Worm (Caenorhabditis elegans) whole organism, L4 larva: Measurements from ENCODE around the gene epi-1.

Source experiments
- F10B5.3 ChIP-seq: sonication (generic microtip); optimal IDR thresholded peaks from 2 replicates; lab custom pipeline; 2016; ENCODE audit warnings: mild to moderate bottlenecking, missing genetic modification characterization, missing compliant biosample characterization
- F26F4.8 ChIP-seq: fragments of 200-800 bp; sonication (Bioruptor generic); conservative IDR thresholded peaks from 2 replicates; pipeline ENCODE4 v1.3.6; 2022; ENCODE audit warnings: missing genetic modification characterization, missing compliant biosample characterization
- F44E2.7 ChIP-seq: fragments of 200-800 bp; sonication (Bioruptor generic); IDR thresholded peaks from 2 replicates; pipeline ENCODE4 v2.1.2; 2022; ENCODE audit warnings: missing genetic modification characterization, missing compliant biosample characterization
- R02D3.7 ChIP-seq: fragments of 150-350 bp; sonication (generic microtip); optimal IDR thresholded peaks from 3 replicates; lab custom pipeline; 2014; ENCODE audit warnings: missing biosample characterization, missing genetic modification characterization
- Y105C5A.15 ChIP-seq: fragments of 200-800 bp; sonication (Bioruptor generic); IDR thresholded peaks from 2 replicates; pipeline ENCODE4 v1.3.6; 2022; ENCODE audit warnings: missing genetic modification characterization, missing compliant biosample characterization
- ZK337.2 ChIP-seq: fragments of 200-800 bp; sonication (Bioruptor generic); IDR thresholded peaks from 2 replicates; pipeline ENCODE4 v1.3.6; 2022; ENCODE audit warnings: missing genetic modification reagents, missing genetic modification characterization, missing compliant biosample characterization
- aha-1 ChIP-seq: fragments of 150-350 bp; peaks from one replicate; lab custom pipeline; 2014; ENCODE audit warnings: missing biosample characterization, missing genetic modification characterization
- attf-4 ChIP-seq: sonication (generic microtip); optimal IDR thresholded peaks from 3 replicates; lab custom pipeline; 2017; ENCODE audit warnings: missing biosample characterization, missing genetic modification characterization
- ceh-20 ChIP-seq: fragments of 200-800 bp; sonication (Bioruptor generic); IDR thresholded peaks from 2 replicates; pipeline ENCODE4 v1.3.6; 2022; ENCODE audit warnings: missing genetic modification reagents, missing genetic modification characterization, missing compliant biosample characterization
- ceh-28 ChIP-seq: fragments of 150-350 bp; optimal IDR thresholded peaks from 2 replicates; lab custom pipeline; 2014; ENCODE audit warnings: missing biosample characterization, missing genetic modification reagents, missing genetic modification characterization
- ceh-32 ChIP-seq: sonication (generic microtip); optimal IDR thresholded peaks from 2 replicates; lab custom pipeline; 2016; ENCODE audit warnings: mild to moderate bottlenecking, missing genetic modification characterization, missing compliant biosample characterization; ENCODE audit not compliant: poor library complexity
- cey-2 ChIP-seq: sonication (generic microtip); optimal IDR thresholded peaks from 3 replicates; lab custom pipeline; 2017; ENCODE audit warnings: missing genetic modification characterization, mild to moderate bottlenecking, missing compliant biosample characterization, antibody characterized with exemption, borderline replicate concordance; ENCODE audit not compliant: insufficient read depth
- daf-16 ChIP-seq, 3 experiments: sonication (generic microtip); optimal IDR thresholded peaks; 2 replicates each; lab custom pipeline; 2016 to 2017; ENCODE audit warnings: missing genetic modification characterization in 3 of 3, missing genetic modification reagents in 3 of 3, mild to moderate bottlenecking in 2 of 3, missing compliant biosample characterization in 2 of 3, missing biosample characterization in 1 of 3, moderate library complexity in 1 of 3
- daf-19 ChIP-seq: fragments of 200-800 bp; sonication (Bioruptor generic); conservative IDR thresholded peaks from 2 replicates; pipeline ENCODE4 v1.3.6; 2022; ENCODE audit warnings: missing genetic modification characterization, missing compliant biosample characterization
- dmd-6 ChIP-seq: fragments of 200-800 bp; sonication (Bioruptor generic); IDR thresholded peaks from 2 replicates; pipeline ENCODE4 v1.3.6; 2022; ENCODE audit warnings: missing genetic modification reagents, missing genetic modification characterization, missing compliant biosample characterization
- dpl-1 ChIP-seq: fragments of 150-350 bp; optimal IDR thresholded peaks from 2 replicates; lab custom pipeline; 2014; ENCODE audit warnings: missing biosample characterization, missing genetic modification reagents, missing genetic modification characterization
- dve-1 ChIP-seq: sonication (generic microtip); optimal IDR thresholded peaks from 2 replicates; lab custom pipeline; 2017; ENCODE audit warnings: antibody characterized with exemption, mild to moderate bottlenecking, missing genetic modification characterization, missing compliant biosample characterization; ENCODE audit not compliant: insufficient read depth
- egl-43 ChIP-seq: fragments of 200-800 bp; sonication (Bioruptor generic); IDR thresholded peaks from 2 replicates; pipeline ENCODE4 v1.3.6; 2022; ENCODE audit warnings: missing genetic modification reagents, missing genetic modification characterization, missing compliant biosample characterization
- gei-8 ChIP-seq: fragments of 200-800 bp; sonication (Bioruptor generic); optimal IDR thresholded peaks from 2 replicates; lab custom pipeline; 2018; ENCODE audit warnings: mild to moderate bottlenecking, missing genetic modification characterization, missing compliant biosample characterization
- hif-1 ChIP-seq, 2 experiments: sonication (generic microtip); optimal IDR thresholded peaks; 2 replicates each; lab custom pipeline; 2016 to 2017; ENCODE audit warnings: missing compliant biosample characterization in 2 of 2, missing genetic modification characterization in 2 of 2, missing genetic modification reagents in 2 of 2, missing genotype in 2 of 2, mild to moderate bottlenecking in 1 of 2
- hlh-11 ChIP-seq: fragments of 200-800 bp; sonication (Bioruptor generic); optimal IDR thresholded peaks from 2 replicates; lab custom pipeline; 2018; ENCODE audit warnings: mild to moderate bottlenecking, missing genetic modification characterization, missing compliant biosample characterization
- hlh-30 ChIP-seq: sonication (generic microtip); optimal IDR thresholded peaks from 2 replicates; lab custom pipeline; 2017; ENCODE audit warnings: antibody characterized with exemption, mild to moderate bottlenecking, missing genetic modification characterization, missing compliant biosample characterization; ENCODE audit not compliant: insufficient read depth
- hmg-1.1 ChIP-seq: fragments of 200-800 bp; sonication (Bioruptor generic); IDR thresholded peaks from 2 replicates; pipeline ENCODE4 v1.3.6; 2022; ENCODE audit warnings: missing genetic modification reagents, missing genetic modification characterization, missing compliant biosample characterization
- jun-1 ChIP-seq: fragments of 150-350 bp; optimal IDR thresholded peaks from 2 replicates; lab custom pipeline; 2014; ENCODE audit warnings: missing biosample characterization, missing genetic modification reagents, missing genetic modification characterization
- lin-1 ChIP-seq: fragments of 200-800 bp; sonication (Bioruptor generic); IDR thresholded peaks from 2 replicates; pipeline ENCODE4 v1.3.6; 2022; ENCODE audit warnings: missing genetic modification reagents, missing genetic modification characterization, missing compliant biosample characterization
- lir-3 ChIP-seq: sonication (generic microtip); optimal IDR thresholded peaks from 2 replicates; lab custom pipeline; 2016; ENCODE audit warnings: mild to moderate bottlenecking, missing genetic modification characterization, missing compliant biosample characterization
- lsy-2 ChIP-seq, 2 experiments: fragments of 150-350 bp in 1 of 2; sonication (generic microtip) in 1 of 2; optimal IDR thresholded peaks; 2 replicates each; lab custom pipeline; 2014 to 2017; ENCODE audit warnings: missing biosample characterization in 2 of 2, missing genetic modification characterization in 2 of 2
- madf-9 ChIP-seq: fragments of 200-800 bp; sonication (Bioruptor generic); conservative IDR thresholded peaks from 2 replicates; pipeline ENCODE4 v1.3.6; 2022; ENCODE audit warnings: missing genetic modification reagents, missing genetic modification characterization, missing compliant biosample characterization
- mdt-29 ChIP-seq: fragments of 200-800 bp; sonication (Bioruptor generic); IDR thresholded peaks from 2 replicates; pipeline ENCODE4 v1.3.6; 2022; ENCODE audit warnings: missing genetic modification reagents, missing genetic modification characterization, missing compliant biosample characterization
- nhr-237 ChIP-seq: sonication (generic microtip); optimal IDR thresholded peaks from 2 replicates; lab custom pipeline; 2017; ENCODE audit warnings: missing biosample characterization, missing genetic modification characterization
- nhr-28 ChIP-seq: fragments of 150-350 bp; optimal IDR thresholded peaks from 2 replicates; lab custom pipeline; 2014; ENCODE audit warnings: missing biosample characterization, missing genetic modification characterization
- nhr-42 ChIP-seq: fragments of 200-800 bp; sonication (Bioruptor generic); IDR thresholded peaks from 2 replicates; pipeline ENCODE4 v1.3.6; 2022; ENCODE audit warnings: missing genetic modification characterization, missing compliant biosample characterization
- nhr-76 ChIP-seq: fragments of 150-350 bp; optimal IDR thresholded peaks from 2 replicates; lab custom pipeline; 2014; ENCODE audit warnings: missing biosample characterization, missing genetic modification characterization
- php-3 ChIP-seq: fragments of 200-800 bp; sonication (Bioruptor generic); IDR thresholded peaks from 2 replicates; pipeline ENCODE4 v1.3.6; 2022; ENCODE audit warnings: missing genetic modification reagents, missing genetic modification characterization, missing compliant biosample characterization
- pqm-1 ChIP-seq: sonication (generic microtip); optimal IDR thresholded peaks from 2 replicates; lab custom pipeline; 2017; ENCODE audit warnings: missing biosample characterization, missing genetic modification characterization
- snpc-4 ChIP-seq: fragments of 150-350 bp; optimal IDR thresholded peaks from 2 replicates; lab custom pipeline; 2014; ENCODE audit warnings: missing biosample characterization, missing genetic modification characterization
- unc-39 ChIP-seq: sonication (generic microtip); optimal IDR thresholded peaks from 2 replicates; lab custom pipeline; 2017; ENCODE audit warnings: missing biosample characterization, missing genetic modification characterization
- unc-62 ChIP-seq, 3 experiments: fragments of 150-350 bp in 1 of 3; sonication (generic microtip); optimal IDR thresholded peaks in 2 of 3; peaks in 1 of 3; 1 replicate in 1 of 3; 2 replicates in 2 of 3; lab custom pipeline; 2014 to 2017; ENCODE audit warnings: missing biosample characterization in 3 of 3, missing genetic modification characterization in 3 of 3, missing genetic modification reagents in 3 of 3, missing genotype in 1 of 3
- zfp-3 ChIP-seq: fragments of 200-800 bp; sonication (Bioruptor generic); conservative IDR thresholded peaks from 2 replicates; pipeline ENCODE4 v1.3.6; 2022; ENCODE audit warnings: missing genetic modification reagents, missing genetic modification characterization, missing compliant biosample characterization
- zip-2 ChIP-seq: fragments of 150-350 bp; optimal IDR thresholded peaks from 2 replicates; lab custom pipeline; 2014; ENCODE audit warnings: missing biosample characterization, missing genetic modification characterization
- ztf-11 ChIP-seq: fragments of 150-350 bp; optimal IDR thresholded peaks from 2 replicates; lab custom pipeline; 2014; ENCODE audit warnings: missing biosample characterization, missing genetic modification characterization
- ztf-7 ChIP-seq: fragments of 150-350 bp; optimal IDR thresholded peaks from 2 replicates; lab custom pipeline; 2014; ENCODE audit warnings: missing biosample characterization, missing genetic modification characterization

epi-1 gene

ce11 chrIV:10666523-10666922 is at the start of gene epi-1:
Gene epi-1 (plus strand): TSS chrIV:10666823.
- TF ChIP-seq nhr-42 (no peak), gei-8 (GFP tag; lab: Kevin White, UChicago) (no peak)
- TF ChIP-seq, all 104 proteins: peak for 0

- peak in 1 of 2 experiments; percentile 92 for TF ChIP-seq unc-62 (GFP tag; optimal IDR thresholded peaks at IDR 0.05 in 1 of 2; lab: Kevin White, UChicago)
- no peak for TF ChIP-seq unc-62 (tag; optimal IDR thresholded peaks at IDR 0.05; lab: Kevin White, UChicago)
- no peak for TF ChIP-seq F10B5.3 (tag; lab: Kevin White, UChicago)
- peak; percentile 2 for TF ChIP-seq cey-2
- TF ChIP-seq hlh-30 (tag; lab: Kevin White, UChicago), result peak; percentile 19
- no peak for TF ChIP-seq jun-1 (tag; lab: Kevin White, UChicago)
These were observed 49.5 kb upstream of the epi-1 start for ce11 chrIV:10617099-10617498.

ce11 chrIV:10620811-10621210 is 45.8 kb upstream of the epi-1 start, which contains the start of gene R09H10.7:
Gene R09H10.7 (plus strand): TSS chrIV:10621111.
- TF ChIP-seq lir-3 (tag; lab: Kevin White, UChicago), result no peak
- 0 out of 2 replicates have a peak, but pooled peaks have one; percentile 33 for TF ChIP-seq zfp-3 (GFP tag; lab: Robert Waterston, UW)

ce11 chrIV:10628724-10629123 is 37.9 kb upstream of the epi-1 start, which contains the start of gene R09H10.5:
Gene R09H10.5 (minus strand): TSS chrIV:10628829.
- TF ChIP-seq ztf-11 (tag; lab: Kevin White, UChicago) (no peak), ztf-7 (tag; lab: Kevin White, UChicago) (no peak), nhr-42 (no peak), madf-9 (GFP tag; lab: Robert Waterston, UW) (no peak), hlh-11 (peak; percentile 42), F44E2.7 (no peak), ceh-32 (tag; lab: Kevin White, UChicago) (no peak), snpc-4 (tag; lab: Kevin White, UChicago) (no peak), dpl-1 (GFP tag; lab: Kevin White, UChicago) (no peak), dmd-6 (GFP tag; lab: Robert Waterston, UW) (peak; percentile 38; the same call in 1 of the 2 replicates), unc-62 (GFP tag; optimal IDR thresholded peaks at IDR 0.05 in 1 of 2; lab: Kevin White, UChicago) (no peak), unc-62 (tag; optimal IDR thresholded peaks at IDR 0.05; lab: Kevin White, UChicago) (no peak), ceh-28 (tag; lab: Kevin White, UChicago) (no peak), daf-19 (GFP tag; lab: Robert Waterston, UW) (no peak), lsy-2 (tag; optimal IDR thresholded peaks at IDR 0.05; lab: Kevin White, UChicago) (no peak), aha-1 (tag; lab: Kevin White, UChicago) (no peak), daf-16 (GFP tag; optimal IDR thresholded peaks at IDR 0.05; lab: Kevin White, UChicago) (no peak), daf-16 (tag; optimal IDR thresholded peaks at IDR 0.05; lab: Kevin White, UChicago) (peak; percentile 46), zip-2 (tag; lab: Kevin White, UChicago) (no peak), nhr-76 (tag; lab: Kevin White, UChicago) (no peak), php-3 (GFP tag; lab: Robert Waterston, UW) (peak; percentile 98), Y105C5A.15 (GFP tag; lab: Robert Waterston, UW) (no peak), F26F4.8 (no peak), R02D3.7 (tag; lab: Kevin White, UChicago) (no peak), lin-1 (no peak), unc-39 (tag; lab: Kevin White, UChicago) (no peak), hmg-1.1 (GFP tag; lab: Robert Waterston, UW) (no peak), nhr-28 (tag; lab: Kevin White, UChicago) (peak; percentile 36), ZK337.2 (GFP tag; lab: Robert Waterston, UW) (no peak), attf-4 (tag; lab: Kevin White, UChicago) (no peak), ceh-20 (GFP tag; lab: Robert Waterston, UW) (peak; percentile 84), hif-1 (tag; optimal IDR thresholded peaks at IDR 0.05; lab: Kevin White, UChicago) (no peak), pqm-1 (tag; lab: Kevin White, UChicago) (peak; percentile 79), mdt-29 (GFP tag; lab: Robert Waterston, UW) (no peak), egl-43 (GFP tag; lab: Robert Waterston, UW) (no peak), cey-2 (no peak), nhr-237 (tag; lab: Kevin White, UChicago) (no peak), dve-1 (peak; percentile 20)
